Worm (Caenorhabditis elegans): ENCODE results near the gene K02E11.10.
"Not testable (repeated sequence)": the region's sequence is repeated elsewhere in the genome, so short reads cannot be mapped to it uniquely, and the experiment has no call there.

DNA sequence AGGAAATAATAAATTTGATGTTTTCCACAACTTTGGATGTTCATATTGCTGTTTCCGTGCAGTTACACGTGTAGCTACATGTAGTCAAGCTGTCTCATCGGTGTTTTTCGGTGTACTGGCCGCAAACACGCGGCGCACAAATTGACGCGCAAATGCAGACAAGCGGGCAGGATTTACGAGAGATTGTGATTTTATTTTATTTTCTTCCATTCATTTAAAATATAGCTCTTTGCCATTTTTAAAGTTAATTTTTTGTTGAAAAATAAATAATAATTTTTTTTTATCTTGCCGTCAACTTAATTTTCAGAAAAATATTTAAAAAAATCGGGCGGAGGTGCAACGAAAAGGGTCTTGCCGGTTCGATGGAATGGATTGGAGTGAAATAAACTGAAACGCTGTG lies 33.3 kb upstream of the K02E11.10 start, which contains the start of gene F40G12.7:
- TF ChIP-seq ztf-23 (GFP tag; IDR thresholded peaks at IDR 0.05); klf-2 (GFP tag; conservative IDR thresholded peaks at IDR 0.05): not testable (repeated sequence)
